Worm (Caenorhabditis elegans) whole organism, young adult: ENCODE results near the gene mex-6.

Experiments used
- C06A6.2 ChIP-seq: fragments of 200-800 bp; sonication (Bioruptor generic); conservative IDR thresholded peaks from 2 replicates; pipeline ENCODE4 v1.3.6; 2022; ENCODE audit warnings: missing genetic modification characterization, missing compliant biosample characterization
- Y67H2A.10 ChIP-seq: fragments of 200-800 bp; sonication (Bioruptor generic); conservative IDR thresholded peaks from 2 replicates; pipeline ENCODE4 v1.3.6; 2022; ENCODE audit warnings: missing genetic modification reagents, missing genetic modification characterization, missing compliant biosample characterization
- ama-1 ChIP-seq, 3 experiments: fragments of 150-350 bp in 1 of 3; sonication (generic microtip) in 2 of 3; optimal IDR thresholded peaks; 2 replicates each; lab custom pipeline; 2014 to 2018; ENCODE audit warnings: missing biosample characterization in 2 of 3, missing genetic modification characterization in 2 of 3, missing genetic modification reagents in 2 of 3
- attf-5 ChIP-seq: fragments of 200-800 bp; sonication (Bioruptor generic); optimal IDR thresholded peaks from 2 replicates; lab custom pipeline; 2018; ENCODE audit warnings: mild to moderate bottlenecking, missing genetic modification characterization, missing compliant biosample characterization
- ceh-100 ChIP-seq: fragments of 200-800 bp; sonication (Bioruptor generic); IDR thresholded peaks from 2 replicates; pipeline ENCODE4 v1.3.6; 2022; ENCODE audit warnings: missing genetic modification reagents, missing genetic modification characterization, missing compliant biosample characterization
- ceh-40 ChIP-seq: fragments of 200-800 bp; sonication (Bioruptor generic); IDR thresholded peaks from 2 replicates; pipeline ENCODE4 v1.3.6; 2022; ENCODE audit warnings: missing genetic modification characterization, missing compliant biosample characterization
- egl-44 ChIP-seq: fragments of 200-800 bp; sonication (Bioruptor generic); IDR thresholded peaks from 2 replicates; pipeline ENCODE4 v1.3.6; 2022; ENCODE audit warnings: missing genetic modification reagents, missing genetic modification characterization, missing compliant biosample characterization
- egrh-3 ChIP-seq: fragments of 200-800 bp; sonication (Bioruptor generic); IDR thresholded peaks from 2 replicates; pipeline ENCODE4 v1.3.6; 2022; ENCODE audit warnings: missing genetic modification reagents, missing genetic modification characterization, missing compliant biosample characterization
- lin-26 ChIP-seq: fragments of 200-800 bp; sonication (Bioruptor generic); IDR thresholded peaks from 2 replicates; pipeline ENCODE4 v1.3.6; 2022; ENCODE audit warnings: missing genetic modification reagents, missing genetic modification characterization, missing compliant biosample characterization
- nhr-90 ChIP-seq: sonication (generic microtip); optimal IDR thresholded peaks from 2 replicates; lab custom pipeline; 2016; ENCODE audit warnings: missing genotype, mild to moderate bottlenecking, missing genetic modification characterization, missing compliant biosample characterization
- rpc-1 ChIP-seq, 2 experiments: fragments of 150-350 bp in 1 of 2; sonication (generic microtip) in 1 of 2; optimal IDR thresholded peaks; 2 replicates each; lab custom pipeline; 2014 to 2018; ENCODE audit warnings: missing biosample characterization in 1 of 2, missing genetic modification characterization in 1 of 2, missing genetic modification reagents in 1 of 2, missing genotype in 1 of 2

- TF ChIP-seq nhr-90 (tag; lab: Kevin White, UChicago) (no peak), Y67H2A.10 (no peak), rpc-1 (optimal IDR thresholded peaks at IDR 0.05; lab: Kevin White, UChicago) (no peak), rpc-1 (tag; optimal IDR thresholded peaks at IDR 0.05; lab: Kevin White, UChicago) (no peak), ama-1 (optimal IDR thresholded peaks at IDR 0.05; lab: Kevin White, UChicago) (no peak), ama-1 (GFP tag; optimal IDR thresholded peaks at IDR 0.05; lab: Kevin White, UChicago) (no peak), egl-44 (no peak), attf-5 (GFP tag; lab: Kevin White, UChicago) (no peak), egrh-3 (no peak), ceh-40 (GFP tag; lab: Robert Waterston, UW) (no peak), lin-26 (GFP tag; lab: Robert Waterston, UW) (no peak), ceh-100 (GFP tag; lab: Robert Waterston, UW) (no peak), C06A6.2 (GFP tag; lab: Robert Waterston, UW) (no peak)
Measured at ce11 chrII:9537429-9537828, 13.5 kb downstream of the mex-6 start, which contains the start of gene sra-8.
